Fruit fly (Drosophila melanogaster) Kc167 (cell line): ENCODE results near the gene CG17192.

ENCODE experiments used
- Sin3A ChIP-seq: fragments of >200 bp; optimal IDR thresholded peaks from 2 replicates; lab custom pipeline; 2018; ENCODE audit warnings: missing external identifiers
- ttk ChIP-seq: sonication (Bioruptor generic); optimal IDR thresholded peaks from 2 replicates; lab custom pipeline; 2017; ENCODE audit warnings: missing external identifiers

DNA sequence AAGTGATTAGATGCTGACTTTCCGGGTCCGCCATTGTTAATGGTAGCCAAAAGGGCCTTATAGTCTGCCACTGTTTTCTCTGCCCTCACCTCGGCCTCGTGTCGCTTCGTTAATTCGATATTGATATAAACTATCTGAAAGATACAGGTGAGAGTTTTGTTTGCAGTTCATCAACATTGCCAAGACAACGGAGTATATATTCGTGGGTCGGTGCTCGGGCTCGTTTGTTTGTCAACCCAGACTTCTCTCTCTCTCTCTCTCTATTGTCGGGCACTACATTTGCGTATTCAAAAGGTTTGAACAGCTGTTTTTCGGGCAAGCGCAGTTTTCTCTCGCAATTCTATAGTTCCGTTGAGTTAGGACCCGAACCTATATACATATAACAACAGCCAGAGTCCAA lies 49.3 kb upstream of the CG17192 start:
- TF ChIP-seq ttk (lab: Kevin White, UChicago) (no peak), Sin3A (no peak)
